Fruit fly (Drosophila melanogaster): ENCODE measurements around the gene CG10038.

CG10038 gene

dm6 chr3R:12301528-12301927 lies 48.9 kb downstream of the CG10038 start:
- TF ChIP-seq CG32121 (GFP tag; IDR thresholded peaks at IDR 0.05) (no peak), D1 (tag; optimal IDR thresholded peaks at IDR 0.05) (no peak), CG9948 (tag; optimal IDR thresholded peaks at IDR 0.05) (no peak), gl (tag; optimal IDR thresholded peaks at IDR 0.05) (no peak), CG12605 (GFP tag; IDR thresholded peaks at IDR 0.05) (no peak), CG8159 (tag; optimal IDR thresholded peaks at IDR 0.05) (no peak), CG17806 (tag; optimal IDR thresholded peaks at IDR 0.05) (no peak), Ets98B (GFP tag; IDR thresholded peaks at IDR 0.05) (no peak), CG15710 (tag; optimal IDR thresholded peaks at IDR 0.05) (no peak), fd96Ca (GFP tag; IDR thresholded peaks at IDR 0.05) (no peak), Pif1B (GFP tag; optimal IDR thresholded peaks at IDR 0.05) (no peak), Snoo (tag; optimal IDR thresholded peaks at IDR 0.05) (no peak), rn (GFP tag; IDR thresholded peaks at IDR 0.05) (no peak), CG10348 (GFP tag; IDR thresholded peaks at IDR 0.05) (no peak), Pif1A (GFP tag; optimal IDR thresholded peaks at IDR 0.05) (no peak), CG13204 (GFP tag; optimal IDR thresholded peaks at IDR 0.05) (no peak)
